Worm (Caenorhabditis elegans) whole organism, late embryonic: ENCODE data around the gene K07F5.14.

Source experiments
- T23F11.4 ChIP-seq: fragments of 200-800 bp; sonication (Bioruptor generic); optimal IDR thresholded peaks from 2 replicates; lab custom pipeline; 2018; ENCODE audit warnings: mild to moderate bottlenecking, missing genetic modification characterization, missing compliant biosample characterization
- ceh-48 ChIP-seq: sonication (generic microtip); optimal IDR thresholded peaks from 2 replicates; lab custom pipeline; 2016; ENCODE audit warnings: missing genetic modification characterization, inconsistent platforms, missing compliant biosample characterization
- dmd-4 ChIP-seq: sonication (generic microtip); optimal IDR thresholded peaks from 2 replicates; lab custom pipeline; 2016; ENCODE audit warnings: borderline replicate concordance, missing genetic modification characterization, missing compliant biosample characterization
- ets-4 ChIP-seq: sonication (generic microtip); optimal IDR thresholded peaks from 2 replicates; lab custom pipeline; 2016; ENCODE audit warnings: missing genetic modification characterization, missing compliant biosample characterization
- madf-2 ChIP-seq: sonication (generic microtip); optimal IDR thresholded peaks from 2 replicates; lab custom pipeline; 2017; ENCODE audit warnings: missing genetic modification characterization, missing compliant biosample characterization
- npax-4 ChIP-seq: sonication (generic microtip); optimal IDR thresholded peaks from 2 replicates; lab custom pipeline; 2016; ENCODE audit warnings: missing genetic modification characterization, missing compliant biosample characterization
- odd-2 ChIP-seq: sonication (generic microtip); optimal IDR thresholded peaks from 2 replicates; lab custom pipeline; 2017; ENCODE audit warnings: antibody characterized with exemption, mild to moderate bottlenecking, missing genetic modification characterization, missing compliant biosample characterization
- pax-1 ChIP-seq: fragments of 150-350 bp; optimal IDR thresholded peaks from 2 replicates; lab custom pipeline; 2014; ENCODE audit warnings: missing biosample characterization, missing genetic modification characterization
- ref-2 ChIP-seq: sonication (generic microtip); optimal IDR thresholded peaks from 2 replicates; lab custom pipeline; 2016; ENCODE audit warnings: missing genetic modification characterization, missing compliant biosample characterization
- unc-42 ChIP-seq: sonication (generic microtip); optimal IDR thresholded peaks from 2 replicates; lab custom pipeline; 2016; ENCODE audit warnings: missing genotype, missing genetic modification characterization, missing compliant biosample characterization
- unc-55 ChIP-seq: sonication (generic microtip); optimal IDR thresholded peaks from 2 replicates; lab custom pipeline; 2017; ENCODE audit warnings: missing biosample characterization, missing genetic modification reagents, missing genetic modification characterization
- ztf-16 ChIP-seq: sonication (generic microtip); optimal IDR thresholded peaks from 2 replicates; lab custom pipeline; 2017; ENCODE audit warnings: missing genetic modification characterization, missing compliant biosample characterization

K07F5.14 gene

ce11 chrIV:9899227-9899626 lies 37.2 kb downstream of the K07F5.14 start:
- TF ChIP-seq unc-42 (tag; lab: Kevin White, UChicago) = peak; percentile 95
- no peak for TF ChIP-seq unc-55 (GFP tag; lab: Kevin White, UChicago)
- no peak for TF ChIP-seq odd-2 (tag; lab: Kevin White, UChicago)

ce11 chrIV:9903608-9904007 lies 41.6 kb downstream of the K07F5.14 start, which contains the start of gene best-13:
best-13 (plus strand) TSS chrIV:9903908.
- no peak for TF ChIP-seq ztf-16 (tag; lab: Kevin White, UChicago)

- TF ChIP-seq ets-4 (tag; lab: Kevin White, UChicago) (no peak), ztf-16 (tag; lab: Kevin White, UChicago) (no peak), unc-42 (tag; lab: Kevin White, UChicago) (no peak), pax-1 (tag; lab: Kevin White, UChicago) (no peak), madf-2 (tag; lab: Kevin White, UChicago) (no peak), ceh-48 (tag; lab: Kevin White, UChicago) (no peak), ref-2 (tag; lab: Kevin White, UChicago) (no peak), npax-4 (tag; lab: Kevin White, UChicago) (no peak), T23F11.4 (GFP tag; lab: Kevin White, UChicago) (no peak), dmd-4 (tag; lab: Kevin White, UChicago) (no peak)
Observed at ce11 chrIV:9913064-9913463, 51.0 kb downstream of the K07F5.14 start.
